Worm (Caenorhabditis elegans) whole organism, early embryonic: ENCODE data around the gene cnc-1.

Experiments used
- B0310.2 ChIP-seq: sonication (generic microtip); optimal IDR thresholded peaks from 2 replicates; lab custom pipeline; 2016; ENCODE audit warnings: mild to moderate bottlenecking, missing genetic modification characterization, missing compliant biosample characterization
- F13C5.2 ChIP-seq: sonication (generic microtip); optimal IDR thresholded peaks from 2 replicates; lab custom pipeline; 2017; ENCODE audit warnings: mild to moderate bottlenecking, missing genetic modification characterization, inconsistent platforms, missing compliant biosample characterization
- aly-1 ChIP-seq: sonication (generic microtip); optimal IDR thresholded peaks from 2 replicates; lab custom pipeline; 2016; ENCODE audit warnings: missing genetic modification characterization, missing compliant biosample characterization
- ama-1 ChIP-seq: fragments of 150-350 bp; optimal IDR thresholded peaks from 2 replicates; lab custom pipeline; 2014
- ceh-13 ChIP-seq: fragments of 200-800 bp; sonication (Bioruptor generic); optimal IDR thresholded peaks from 2 replicates; lab custom pipeline; 2018; ENCODE audit warnings: mild to moderate bottlenecking, missing genetic modification characterization, missing compliant biosample characterization
- ceh-36 ChIP-seq: sonication (generic microtip); optimal IDR thresholded peaks from 2 replicates; lab custom pipeline; 2016; ENCODE audit warnings: missing genetic modification characterization, inconsistent platforms, missing compliant biosample characterization
- ets-7 ChIP-seq: sonication (generic microtip); optimal IDR thresholded peaks from 2 replicates; lab custom pipeline; 2016; ENCODE audit warnings: missing genotype, missing genetic modification characterization, missing compliant biosample characterization
- flt-1 ChIP-seq: fragments of 200-800 bp; sonication (Bioruptor generic); IDR thresholded peaks from 2 replicates; pipeline ENCODE4 v1.3.6; 2022; ENCODE audit warnings: missing genetic modification characterization, missing compliant biosample characterization
- hmbx-1 ChIP-seq: sonication (generic microtip); optimal IDR thresholded peaks from 2 replicates; lab custom pipeline; 2016; ENCODE audit warnings: mild to moderate bottlenecking, missing genetic modification characterization, missing compliant biosample characterization
- hmg-4 ChIP-seq: fragments of 200-800 bp; sonication (Bioruptor generic); optimal IDR thresholded peaks from 2 replicates; lab custom pipeline; 2018; ENCODE audit warnings: mild to moderate bottlenecking, missing genetic modification characterization, missing compliant biosample characterization
- hnd-1 ChIP-seq: sonication (generic microtip); optimal IDR thresholded peaks from 2 replicates; lab custom pipeline; 2016; ENCODE audit warnings: missing genetic modification characterization, missing compliant biosample characterization
- pes-1 ChIP-seq: fragments of 200-800 bp; sonication (Bioruptor generic); IDR thresholded peaks from 2 replicates; pipeline ENCODE4 v1.3.6; 2022; ENCODE audit warnings: missing genetic modification reagents, missing genetic modification characterization, missing compliant biosample characterization
- scrt-1 ChIP-seq: fragments of 200-800 bp; sonication (Bioruptor generic); IDR thresholded peaks from 2 replicates; pipeline ENCODE4 v1.3.6; 2022; ENCODE audit warnings: missing genetic modification characterization, missing compliant biosample characterization
- sea-1 ChIP-seq: fragments of 200-800 bp; sonication (Bioruptor generic); conservative IDR thresholded peaks from 2 replicates; pipeline ENCODE4 v1.3.6; 2022; ENCODE audit warnings: missing genetic modification characterization, missing compliant biosample characterization
- tbx-11 ChIP-seq: fragments of 200-800 bp; sonication (Bioruptor generic); IDR thresholded peaks from 2 replicates; pipeline ENCODE4 v1.3.6; 2022; ENCODE audit warnings: missing genetic modification characterization, missing compliant biosample characterization
- tbx-37 ChIP-seq: fragments of 200-800 bp; sonication (Bioruptor generic); conservative IDR thresholded peaks from 2 replicates; pipeline ENCODE4 v1.3.6; 2022; ENCODE audit warnings: missing genetic modification reagents, missing genetic modification characterization, missing compliant biosample characterization
- tra-4 ChIP-seq: sonication (generic microtip); optimal IDR thresholded peaks from 2 replicates; lab custom pipeline; 2017; ENCODE audit warnings: missing genetic modification characterization, missing compliant biosample characterization

Gene cnc-1

ce11 chrV:1435106-1435505 is 9.0 kb downstream of the cnc-1 start:
- TF ChIP-seq hnd-1 (tag; lab: Kevin White, UChicago) (no peak), ceh-13 (no peak), ets-7 (tag; lab: Kevin White, UChicago) (no peak), ceh-36 (tag; lab: Kevin White, UChicago) (no peak), hmg-4 (GFP tag; lab: Kevin White, UChicago) (no peak), tbx-37 (GFP tag; lab: Robert Waterston, UW) (no peak), tbx-11 (GFP tag; lab: Robert Waterston, UW) (no peak), sea-1 (GFP tag; lab: Robert Waterston, UW) (no peak), ama-1 (lab: Kevin White, UChicago) (no peak), F13C5.2 (tag; lab: Kevin White, UChicago) (no peak), pes-1 (GFP tag; lab: Robert Waterston, UW) (no peak), hmbx-1 (no peak), tra-4 (tag; lab: Kevin White, UChicago) (no peak), B0310.2 (no peak), flt-1 (GFP tag; lab: Robert Waterston, UW) (no peak), scrt-1 (GFP tag; lab: Robert Waterston, UW) (no peak), aly-1 (tag; lab: Kevin White, UChicago) (no peak)

ce11 chrV:1434398-1434797 is 9.7 kb downstream of the cnc-1 start:
- TF ChIP-seq scrt-1 (GFP tag; lab: Robert Waterston, UW) (no peak), ceh-36 (tag; lab: Kevin White, UChicago) (no peak), F13C5.2 (tag; lab: Kevin White, UChicago) (no peak), flt-1 (GFP tag; lab: Robert Waterston, UW) (no peak), ets-7 (tag; lab: Kevin White, UChicago) (no peak)

- TF ChIP-seq sea-1 (GFP tag; lab: Robert Waterston, UW) (no peak), B0310.2 (no peak), flt-1 (GFP tag; lab: Robert Waterston, UW) (no peak), ceh-13 (no peak)
Measured at ce11 chrV:1433419-1433765, 10.7 kb downstream of the cnc-1 start.

- TF ChIP-seq hnd-1 (tag; lab: Kevin White, UChicago) = no peak
- TF ChIP-seq pes-1 (GFP tag; lab: Robert Waterston, UW) = no peak
- TF ChIP-seq F13C5.2 (tag; lab: Kevin White, UChicago) = no peak
- TF ChIP-seq hmbx-1 = no peak
- TF ChIP-seq aly-1 (tag; lab: Kevin White, UChicago) = no peak
- no peak for TF ChIP-seq flt-1 (GFP tag; lab: Robert Waterston, UW)
- TF ChIP-seq hmg-4 (GFP tag; lab: Kevin White, UChicago) = no peak
- TF ChIP-seq tra-4 (tag; lab: Kevin White, UChicago) = no peak
- no peak for TF ChIP-seq ceh-13
- no peak for TF ChIP-seq scrt-1 (GFP tag; lab: Robert Waterston, UW)
- no peak for TF ChIP-seq tbx-37 (GFP tag; lab: Robert Waterston, UW)
- TF ChIP-seq sea-1 (GFP tag; lab: Robert Waterston, UW) = no peak
- no peak for TF ChIP-seq ets-7 (tag; lab: Kevin White, UChicago)
- TF ChIP-seq tbx-11 (GFP tag; lab: Robert Waterston, UW) = no peak
- no peak for TF ChIP-seq ama-1 (lab: Kevin White, UChicago)
- TF ChIP-seq B0310.2 = no peak
- no peak for TF ChIP-seq ceh-36 (tag; lab: Kevin White, UChicago)
Measured at ce11 chrV:1432500-1433418, 11.3 kb downstream of the cnc-1 start.

- TF ChIP-seq pes-1 (GFP tag; lab: Robert Waterston, UW) (no peak), tbx-11 (GFP tag; lab: Robert Waterston, UW) (no peak), hmbx-1 (no peak), F13C5.2 (tag; lab: Kevin White, UChicago) (no peak), tra-4 (tag; lab: Kevin White, UChicago) (no peak), ets-7 (tag; lab: Kevin White, UChicago) (no peak), ceh-36 (tag; lab: Kevin White, UChicago) (no peak), ama-1 (lab: Kevin White, UChicago) (no peak), hmg-4 (GFP tag; lab: Kevin White, UChicago) (no peak), B0310.2 (no peak), sea-1 (GFP tag; lab: Robert Waterston, UW) (no peak)
Measured at ce11 chrV:1431702-1432187, 12.3 kb downstream of the cnc-1 start, which contains the start of gene ges-1. TSS of gene ges-1 (minus strand) at chrV:1432137.

ce11 chrV:1425595-1425994 is 18.5 kb downstream of the cnc-1 start, which contains the start of gene R12A1.3:
TSS of gene R12A1.3 (minus strand) at chrV:1425794.
- TF ChIP-seq ceh-36 (tag; lab: Kevin White, UChicago) (no peak), B0310.2 (no peak), aly-1 (tag; lab: Kevin White, UChicago) (no peak), hmbx-1 (no peak), tra-4 (tag; lab: Kevin White, UChicago) (no peak), scrt-1 (GFP tag; lab: Robert Waterston, UW) (no peak), flt-1 (GFP tag; lab: Robert Waterston, UW) (no peak), tbx-37 (GFP tag; lab: Robert Waterston, UW) (no peak), F13C5.2 (tag; lab: Kevin White, UChicago) (no peak), pes-1 (GFP tag; lab: Robert Waterston, UW) (no peak), hmg-4 (GFP tag; lab: Kevin White, UChicago) (no peak), ceh-13 (no peak)

ce11 chrV:1423338-1423737 is 20.7 kb downstream of the cnc-1 start:
- TF ChIP-seq ceh-36 (tag; lab: Kevin White, UChicago) (peak; percentile 96), hmg-4 (GFP tag; lab: Kevin White, UChicago) (no peak)
